Worm (Caenorhabditis elegans) whole organism, L3 larva: ENCODE data around the gene pis-1.

ENCODE experiments used
- R02D3.7 ChIP-seq: fragments of 150-350 bp; optimal IDR thresholded peaks from 2 replicates; lab custom pipeline; 2014; ENCODE audit warnings: missing biosample characterization, missing genetic modification characterization
- ceh-82 ChIP-seq: fragments of 150-350 bp; optimal IDR thresholded peaks from 2 replicates; lab custom pipeline; 2014; ENCODE audit warnings: missing biosample characterization, missing genetic modification characterization
- elt-1 ChIP-seq: fragments of 150-350 bp; optimal IDR thresholded peaks from 2 replicates; lab custom pipeline; 2014; ENCODE audit warnings: missing biosample characterization, missing genetic modification characterization
- elt-2 ChIP-seq: sonication (generic microtip); optimal IDR thresholded peaks from 2 replicates; lab custom pipeline; 2016; ENCODE audit warnings: missing genetic modification reagents, mild to moderate bottlenecking, missing genetic modification characterization, missing compliant biosample characterization
- lin-15B ChIP-seq: fragments of 150-350 bp; optimal IDR thresholded peaks from 2 replicates; lab custom pipeline; 2014; ENCODE audit warnings: missing biosample characterization, missing genetic modification characterization
- nfya-1 ChIP-seq: sonication (generic microtip); optimal IDR thresholded peaks from 2 replicates; lab custom pipeline; 2017; ENCODE audit warnings: missing genetic modification characterization, mild to moderate bottlenecking, missing compliant biosample characterization, antibody characterized with exemption, moderate library complexity; ENCODE audit not compliant: insufficient read depth
- nhr-11 ChIP-seq: fragments of 150-350 bp; optimal IDR thresholded peaks from 2 replicates; lab custom pipeline; 2014; ENCODE audit warnings: missing biosample characterization, missing genetic modification characterization
- nhr-12 ChIP-seq: fragments of 150-350 bp; optimal IDR thresholded peaks from 2 replicates; lab custom pipeline; 2014; ENCODE audit warnings: missing biosample characterization, missing genetic modification characterization
- nhr-237 ChIP-seq: fragments of 150-350 bp; optimal IDR thresholded peaks from 2 replicates; lab custom pipeline; 2014; ENCODE audit warnings: missing biosample characterization, missing genetic modification characterization
- nhr-28 ChIP-seq: fragments of 150-350 bp; optimal IDR thresholded peaks from 2 replicates; lab custom pipeline; 2014; ENCODE audit warnings: missing biosample characterization, missing genetic modification characterization
- pqm-1 ChIP-seq: fragments of 150-350 bp; optimal IDR thresholded peaks from 2 replicates; lab custom pipeline; 2017; ENCODE audit warnings: missing biosample characterization, missing genetic modification characterization, inconsistent platforms
- snpc-4 ChIP-seq: fragments of 150-350 bp; optimal IDR thresholded peaks from 2 replicates; lab custom pipeline; 2014; ENCODE audit warnings: missing biosample characterization, missing genetic modification characterization

DNA sequence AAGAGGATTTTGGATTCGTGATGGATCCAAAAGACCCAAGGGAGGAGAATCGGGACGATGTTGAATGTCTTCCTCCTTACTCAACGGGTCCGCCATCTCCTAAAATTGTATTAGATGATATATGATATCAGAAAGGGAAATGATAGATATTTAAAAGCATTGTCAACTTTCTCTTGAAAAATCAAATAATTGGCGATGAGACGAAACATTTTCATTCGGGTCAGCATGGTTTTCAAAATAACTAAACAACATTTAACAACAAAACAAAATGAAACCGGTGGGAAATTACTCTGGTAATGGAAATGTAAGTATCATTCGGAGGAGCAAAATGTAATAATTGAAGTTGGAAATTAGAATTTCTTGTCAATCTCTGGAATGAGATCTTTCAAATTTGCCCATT, at the start of gene pis-1:
- no peak for TF ChIP-seq elt-1
- no peak for TF ChIP-seq nhr-237 (tag; lab: Kevin White, UChicago)
- TF ChIP-seq nhr-28 (tag; lab: Kevin White, UChicago) = no peak
- TF ChIP-seq R02D3.7 (tag; lab: Kevin White, UChicago) = no peak
- no peak for TF ChIP-seq lin-15B (tag; lab: Kevin White, UChicago)
- no peak for TF ChIP-seq nhr-12 (tag; lab: Kevin White, UChicago)
- TF ChIP-seq pqm-1 = no peak
- no peak for TF ChIP-seq nfya-1 (tag; lab: Kevin White, UChicago)
- TF ChIP-seq elt-2 (tag; lab: Kevin White, UChicago) = no peak
- no peak for TF ChIP-seq snpc-4 (tag; lab: Kevin White, UChicago)
- no peak for TF ChIP-seq nhr-11 (tag; lab: Kevin White, UChicago)
- TF ChIP-seq ceh-82 (tag; lab: Kevin White, UChicago) = no peak
